Worm (Caenorhabditis elegans) whole organism, L4 larva: ENCODE results near the gene F16G10.9.

Experiments
- D1046.2 ChIP-seq: fragments of 200-800 bp; sonication (Bioruptor generic); IDR thresholded peaks from 2 replicates; pipeline ENCODE4 v1.3.6; 2022; ENCODE audit warnings: missing genetic modification characterization, missing compliant biosample characterization
- F26F4.8 ChIP-seq: fragments of 200-800 bp; sonication (Bioruptor generic); conservative IDR thresholded peaks from 2 replicates; pipeline ENCODE4 v1.3.6; 2022; ENCODE audit warnings: missing genetic modification characterization, missing compliant biosample characterization
- F44E2.7 ChIP-seq: fragments of 200-800 bp; sonication (Bioruptor generic); IDR thresholded peaks from 2 replicates; pipeline ENCODE4 v2.1.2; 2022; ENCODE audit warnings: missing genetic modification characterization, missing compliant biosample characterization
- F49E8.2 ChIP-seq: sonication (generic microtip); optimal IDR thresholded peaks from 2 replicates; lab custom pipeline; 2016; ENCODE audit warnings: missing compliant biosample characterization, mild to moderate bottlenecking, missing genetic modification characterization, borderline replicate concordance
- T26A8.4 ChIP-seq: fragments of 200-800 bp; sonication (Bioruptor generic); IDR thresholded peaks from 2 replicates; pipeline ENCODE4 v1.3.6; 2022; ENCODE audit warnings: missing genetic modification characterization, missing compliant biosample characterization
- Y5F2A.4 ChIP-seq: fragments of 200-800 bp; sonication (Bioruptor generic); optimal IDR thresholded peaks from 2 replicates; lab custom pipeline; 2018; ENCODE audit warnings: mild to moderate bottlenecking, missing genetic modification characterization, missing compliant biosample characterization
- aha-1 ChIP-seq: fragments of 150-350 bp; peaks from one replicate; lab custom pipeline; 2014; ENCODE audit warnings: missing biosample characterization, missing genetic modification characterization
- arid-1 ChIP-seq: fragments of 200-800 bp; sonication (Bioruptor generic); conservative IDR thresholded peaks from 2 replicates; pipeline ENCODE4 v1.3.6; 2022; ENCODE audit warnings: missing genetic modification reagents, missing genetic modification characterization, missing compliant biosample characterization
- ceh-20 ChIP-seq: fragments of 200-800 bp; sonication (Bioruptor generic); IDR thresholded peaks from 2 replicates; pipeline ENCODE4 v1.3.6; 2022; ENCODE audit warnings: missing genetic modification reagents, missing genetic modification characterization, missing compliant biosample characterization
- ceh-28 ChIP-seq: fragments of 150-350 bp; optimal IDR thresholded peaks from 2 replicates; lab custom pipeline; 2014; ENCODE audit warnings: missing biosample characterization, missing genetic modification reagents, missing genetic modification characterization
- ces-1 ChIP-seq: fragments of 150-350 bp; sonication (generic microtip); optimal IDR thresholded peaks from 4 replicates; lab custom pipeline; 2014; ENCODE audit warnings: missing biosample characterization, missing genetic modification reagents, missing genetic modification characterization
- cey-2 ChIP-seq: sonication (generic microtip); optimal IDR thresholded peaks from 3 replicates; lab custom pipeline; 2017; ENCODE audit warnings: missing genetic modification characterization, mild to moderate bottlenecking, missing compliant biosample characterization, antibody characterized with exemption, borderline replicate concordance; ENCODE audit not compliant: insufficient read depth
- ctbp-1 ChIP-seq: fragments of 200-800 bp; sonication (Bioruptor generic); IDR thresholded peaks from 2 replicates; pipeline ENCODE4 v1.3.6; 2022; ENCODE audit warnings: missing genetic modification reagents, missing genetic modification characterization, missing compliant biosample characterization
- dmd-8 ChIP-seq: fragments of 200-800 bp; sonication (Bioruptor generic); IDR thresholded peaks from 2 replicates; pipeline ENCODE4 v1.3.6; 2022; ENCODE audit warnings: missing genetic modification characterization, missing compliant biosample characterization
- dmd-9 ChIP-seq: fragments of 200-800 bp; sonication (Bioruptor generic); IDR thresholded peaks from 2 replicates; pipeline ENCODE4 v1.3.6; 2022; ENCODE audit warnings: missing genetic modification reagents, missing genetic modification characterization, missing compliant biosample characterization
- fkh-10 ChIP-seq: fragments of 150-350 bp; optimal IDR thresholded peaks from 2 replicates; lab custom pipeline; 2014; ENCODE audit warnings: missing biosample characterization, missing genetic modification reagents, missing genetic modification characterization
- fos-1 ChIP-seq: fragments of 150-350 bp; optimal IDR thresholded peaks from 2 replicates; lab custom pipeline; 2014; ENCODE audit warnings: missing biosample characterization, missing genetic modification characterization
- hif-1 ChIP-seq, 2 experiments: sonication (generic microtip); optimal IDR thresholded peaks; 2 replicates each; lab custom pipeline; 2016 to 2017; ENCODE audit warnings: missing compliant biosample characterization in 2 of 2, missing genetic modification characterization in 2 of 2, missing genetic modification reagents in 2 of 2, missing genotype in 2 of 2, mild to moderate bottlenecking in 1 of 2
- jun-1 ChIP-seq: fragments of 150-350 bp; optimal IDR thresholded peaks from 2 replicates; lab custom pipeline; 2014; ENCODE audit warnings: missing biosample characterization, missing genetic modification reagents, missing genetic modification characterization
- lim-7 ChIP-seq: fragments of 200-800 bp; sonication (Bioruptor generic); IDR thresholded peaks from 2 replicates; pipeline ENCODE4 v1.3.6; 2022; ENCODE audit warnings: missing genetic modification characterization, missing compliant biosample characterization
- lin-29 ChIP-seq: fragments of 200-800 bp; sonication (Bioruptor generic); IDR thresholded peaks from 2 replicates; pipeline ENCODE4 v1.3.6; 2022; ENCODE audit warnings: missing genetic modification reagents, missing genetic modification characterization, missing compliant biosample characterization
- lin-39 ChIP-seq: fragments of 150-350 bp; optimal IDR thresholded peaks from 2 replicates; lab custom pipeline; 2014; ENCODE audit warnings: missing biosample characterization, missing genetic modification reagents, missing genetic modification characterization
- lir-3 ChIP-seq: sonication (generic microtip); optimal IDR thresholded peaks from 2 replicates; lab custom pipeline; 2016; ENCODE audit warnings: mild to moderate bottlenecking, missing genetic modification characterization, missing compliant biosample characterization
- lsy-2 ChIP-seq, 2 experiments: fragments of 150-350 bp in 1 of 2; sonication (generic microtip) in 1 of 2; optimal IDR thresholded peaks; 2 replicates each; lab custom pipeline; 2014 to 2017; ENCODE audit warnings: missing biosample characterization in 2 of 2, missing genetic modification characterization in 2 of 2
- madf-5 ChIP-seq, 2 experiments: fragments of 200-800 bp; sonication (Bioruptor generic); IDR thresholded peaks; 2 replicates each; pipeline ENCODE4 v1.3.6; 2022; ENCODE audit warnings: missing compliant biosample characterization in 2 of 2, missing genetic modification characterization in 2 of 2
- madf-9 ChIP-seq: fragments of 200-800 bp; sonication (Bioruptor generic); conservative IDR thresholded peaks from 2 replicates; pipeline ENCODE4 v1.3.6; 2022; ENCODE audit warnings: missing genetic modification reagents, missing genetic modification characterization, missing compliant biosample characterization
- mdl-1 ChIP-seq, 2 experiments: fragments of 150-350 bp in 1 of 2; sonication (generic microtip) in 1 of 2; optimal IDR thresholded peaks; 2 replicates each; lab custom pipeline; 2014 to 2017; ENCODE audit warnings: missing biosample characterization in 2 of 2, missing genetic modification characterization in 2 of 2
- nhr-102 ChIP-seq: sonication (generic microtip); optimal IDR thresholded peaks from 2 replicates; lab custom pipeline; 2016; ENCODE audit warnings: mild to moderate bottlenecking, missing genetic modification characterization, moderate library complexity, missing compliant biosample characterization
- nhr-237 ChIP-seq: sonication (generic microtip); optimal IDR thresholded peaks from 2 replicates; lab custom pipeline; 2017; ENCODE audit warnings: missing biosample characterization, missing genetic modification characterization
- nhr-25 ChIP-seq: sonication (generic microtip); optimal IDR thresholded peaks from 2 replicates; lab custom pipeline; 2017; ENCODE audit warnings: missing genetic modification characterization, mild to moderate bottlenecking, missing compliant biosample characterization, antibody characterized with exemption, moderate library complexity, borderline replicate concordance; ENCODE audit not compliant: insufficient read depth
- nhr-41 ChIP-seq: fragments of 200-800 bp; sonication (Bioruptor generic); IDR thresholded peaks from 2 replicates; pipeline ENCODE4 v1.3.6; 2022; ENCODE audit warnings: missing genetic modification reagents, missing genetic modification characterization, missing compliant biosample characterization
- nhr-42 ChIP-seq: fragments of 200-800 bp; sonication (Bioruptor generic); IDR thresholded peaks from 2 replicates; pipeline ENCODE4 v1.3.6; 2022; ENCODE audit warnings: missing genetic modification characterization, missing compliant biosample characterization
- nhr-77 ChIP-seq: fragments of 150-350 bp; optimal IDR thresholded peaks from 2 replicates; lab custom pipeline; 2014; ENCODE audit warnings: missing biosample characterization, missing genetic modification characterization
- pha-4 ChIP-seq, 2 experiments: fragments of 150-350 bp in 1 of 2; fragments of 200-800 bp in 1 of 2; sonication (Bioruptor generic) in 1 of 2; IDR thresholded peaks in 1 of 2; optimal IDR thresholded peaks in 1 of 2; 2 replicates each; pipeline versions ENCODE4 v1.3.6 to Lab custom; 2014 to 2022; ENCODE audit warnings: missing genetic modification characterization in 2 of 2, missing genetic modification reagents in 2 of 2, missing biosample characterization in 1 of 2, missing compliant biosample characterization in 1 of 2
- pqm-1 ChIP-seq: sonication (generic microtip); optimal IDR thresholded peaks from 2 replicates; lab custom pipeline; 2017; ENCODE audit warnings: missing biosample characterization, missing genetic modification characterization
- set-16 ChIP-seq: fragments of 200-800 bp; sonication (Bioruptor generic); IDR thresholded peaks from 2 replicates; pipeline ENCODE4 v1.3.6; 2022; ENCODE audit warnings: missing genetic modification reagents, missing genetic modification characterization, missing compliant biosample characterization
- snpc-1.2 ChIP-seq: fragments of 200-800 bp; sonication (Bioruptor generic); IDR thresholded peaks from 2 replicates; pipeline ENCODE4 v1.3.6; 2022; ENCODE audit warnings: missing genetic modification reagents, missing genetic modification characterization, missing compliant biosample characterization
- snpc-4 ChIP-seq: fragments of 150-350 bp; optimal IDR thresholded peaks from 2 replicates; lab custom pipeline; 2014; ENCODE audit warnings: missing biosample characterization, missing genetic modification characterization
- spr-3 ChIP-seq: fragments of 200-800 bp; sonication (Bioruptor generic); optimal IDR thresholded peaks from 2 replicates; lab custom pipeline; 2018; ENCODE audit warnings: mild to moderate bottlenecking, missing genetic modification characterization, missing compliant biosample characterization
- tag-97 ChIP-seq: fragments of 200-800 bp; sonication (Bioruptor generic); IDR thresholded peaks from 2 replicates; pipeline ENCODE4 v1.3.6; 2022; ENCODE audit warnings: missing genetic modification characterization, missing compliant biosample characterization
- unc-39 ChIP-seq: sonication (generic microtip); optimal IDR thresholded peaks from 2 replicates; lab custom pipeline; 2017; ENCODE audit warnings: missing biosample characterization, missing genetic modification characterization
- zip-11 ChIP-seq: fragments of 200-800 bp; sonication (Bioruptor generic); IDR thresholded peaks from 2 replicates; pipeline ENCODE4 v1.3.6; 2022; ENCODE audit warnings: missing genetic modification characterization, missing compliant biosample characterization
- zip-2 ChIP-seq: fragments of 150-350 bp; optimal IDR thresholded peaks from 2 replicates; lab custom pipeline; 2014; ENCODE audit warnings: missing biosample characterization, missing genetic modification characterization
- ztf-7 ChIP-seq: fragments of 150-350 bp; optimal IDR thresholded peaks from 2 replicates; lab custom pipeline; 2014; ENCODE audit warnings: missing biosample characterization, missing genetic modification characterization

F16G10.9 gene

ce11 chrII:2380174-2380573 is 5.2 kb downstream of the F16G10.9 start, which contains the start of gene F16G10.7:
TSS of gene F16G10.7 (minus strand) at chrII:2380274.
- TF ChIP-seq F26F4.8 (GFP tag; lab: Robert Waterston, UW) (no peak), jun-1 (tag; lab: Kevin White, UChicago) (no peak), nhr-42 (GFP tag; lab: Robert Waterston, UW) (no peak), F44E2.7 (GFP tag; lab: Robert Waterston, UW) (no peak), pqm-1 (tag; lab: Kevin White, UChicago) (no peak), nhr-25 (tag; lab: Kevin White, UChicago) (no peak), ceh-28 (no peak), snpc-1.2 (GFP tag; lab: Robert Waterston, UW) (no peak), arid-1 (GFP tag; lab: Robert Waterston, UW) (no peak), D1046.2 (no peak)
- TF ChIP-seq, all 104 proteins: peak for 0

- peak; percentile 83 for TF ChIP-seq set-16
- TF ChIP-seq jun-1 (tag; lab: Kevin White, UChicago): no peak
- no peak for TF ChIP-seq lin-39 (tag; lab: Kevin White, UChicago)
- no peak for TF ChIP-seq snpc-1.2 (GFP tag; lab: Robert Waterston, UW)
- TF ChIP-seq ztf-7 (tag; lab: Kevin White, UChicago): no peak
- no peak for TF ChIP-seq tag-97
- no peak for TF ChIP-seq madf-5 (GFP tag; IDR thresholded peaks at IDR 0.05; lab: Robert Waterston, UW)
Measured at ce11 chrII:2379673-2380072, 5.7 kb downstream of the F16G10.9 start.

- TF ChIP-seq madf-9 (GFP tag; lab: Robert Waterston, UW) (0 out of 2 replicates have a peak, but pooled peaks have one; percentile 7), F44E2.7 (GFP tag; lab: Robert Waterston, UW) (no peak), nhr-77 (tag; lab: Kevin White, UChicago) (peak; percentile 86), lsy-2 (tag; optimal IDR thresholded peaks at IDR 0.05; lab: Kevin White, UChicago) (peak; percentile 89 to 94), ces-1 (GFP tag; lab: Kevin White, UChicago) (no peak), F49E8.2 (tag; lab: Kevin White, UChicago) (no peak), ctbp-1 (no peak), hif-1 (tag; optimal IDR thresholded peaks at IDR 0.05; lab: Kevin White, UChicago) (no peak), nhr-42 (GFP tag; lab: Robert Waterston, UW) (peak; percentile 81), F26F4.8 (GFP tag; lab: Robert Waterston, UW) (no peak), nhr-102 (tag; lab: Kevin White, UChicago) (peak; percentile 97), snpc-4 (tag; lab: Kevin White, UChicago) (no peak), T26A8.4 (GFP tag; lab: Robert Waterston, UW) (peak; percentile 55; the same call in 1 of the 2 replicates), nhr-237 (tag; lab: Kevin White, UChicago) (no peak), mdl-1 (tag; optimal IDR thresholded peaks at IDR 0.05; lab: Kevin White, UChicago) (peak in 1 of 2 experiments; percentile 30), spr-3 (GFP tag; lab: Kevin White, UChicago) (no peak), pha-4 (GFP tag; IDR thresholded peaks at IDR 0.05; lab: Robert Waterston, UW) (peak; percentile 92), pha-4 (tag; optimal IDR thresholded peaks at IDR 0.05; lab: Kevin White, UChicago) (no peak), unc-39 (tag; lab: Kevin White, UChicago) (no peak), ztf-7 (tag; lab: Kevin White, UChicago) (no peak), jun-1 (tag; lab: Kevin White, UChicago) (peak; percentile 95), arid-1 (GFP tag; lab: Robert Waterston, UW) (no peak), lim-7 (GFP tag; lab: Robert Waterston, UW) (no peak), zip-2 (tag; lab: Kevin White, UChicago) (no peak), nhr-41 (GFP tag; lab: Robert Waterston, UW) (peak; percentile 93), snpc-1.2 (GFP tag; lab: Robert Waterston, UW) (no peak), lir-3 (tag; lab: Kevin White, UChicago) (no peak), madf-5 (GFP tag; IDR thresholded peaks at IDR 0.05; lab: Robert Waterston, UW) (no peak), cey-2 (tag; lab: Kevin White, UChicago) (peak; percentile 93), zip-11 (GFP tag; lab: Robert Waterston, UW) (no peak), aha-1 (tag; lab: Kevin White, UChicago) (peak; percentile 97), set-16 (no peak), lin-29 (no peak), dmd-8 (no peak; the same call in 1 of the 2 replicates), dmd-9 (GFP tag; lab: Robert Waterston, UW) (no peak), fos-1 (tag; lab: Kevin White, UChicago) (peak; percentile 88), lin-39 (tag; lab: Kevin White, UChicago) (no peak), ceh-20 (GFP tag; lab: Robert Waterston, UW) (peak; percentile 84; the same call in 1 of the 2 replicates), fkh-10 (no peak), Y5F2A.4 (GFP tag; lab: Kevin White, UChicago) (no peak)
Measured at ce11 chrII:2378465-2379009, 6.9 kb downstream of the F16G10.9 start.
